Fruit fly (Drosophila melanogaster): ENCODE measurements around the gene CG4546.

The CG4546 gene

dm6 chr3R:15846234-15846633 is at the start of gene CG4546:
TSS of gene CG4546 (plus strand) at chr3R:15846534.
- no peak for TF ChIP-seq OdsH (GFP tag; optimal IDR thresholded peaks at IDR 0.05)
- TF ChIP-seq dsx (GFP tag; optimal IDR thresholded peaks at IDR 0.05; ENCODE audit: poor library complexity, severe bottlenecking) = no peak
- no peak for TF ChIP-seq Hr39 (GFP tag; optimal IDR thresholded peaks at IDR 0.05)
- no peak for TF ChIP-seq CG3032 (tag; optimal IDR thresholded peaks at IDR 0.05)
- TF ChIP-seq CG3919 (GFP tag; optimal IDR thresholded peaks at IDR 0.05) = no peak
- TF ChIP-seq eg (GFP tag; IDR thresholded peaks at IDR 0.05) = no peak
- no peak for TF ChIP-seq CG10669 (GFP tag; optimal IDR thresholded peaks at IDR 0.05)
- TF ChIP-seq CG8119 (GFP tag; IDR thresholded peaks at IDR 0.05) = no peak
- no peak for TF ChIP-seq CG11902 (GFP tag; optimal IDR thresholded peaks at IDR 0.05)
- TF ChIP-seq Eip93F (GFP tag; optimal IDR thresholded peaks at IDR 0.05) = no peak
- no peak for TF ChIP-seq CG9139 (GFP tag; optimal IDR thresholded peaks at IDR 0.05)
- TF ChIP-seq CG15336 (GFP tag; IDR thresholded peaks at IDR 0.05) = no peak
- no peak for TF ChIP-seq CG10631 (GFP tag; optimal IDR thresholded peaks at IDR 0.05)
- TF ChIP-seq Lpt (GFP tag; optimal IDR thresholded peaks at IDR 0.05) = no peak
- TF ChIP-seq Eip78C (GFP tag) = no peak
- no peak for TF ChIP-seq CG6854 (GFP tag; optimal IDR thresholded peaks at IDR 0.05)
- no peak for TF ChIP-seq achi (GFP tag; optimal IDR thresholded peaks at IDR 0.05)
- TF ChIP-seq Hr38 (GFP tag; optimal IDR thresholded peaks at IDR 0.05) = no peak

dm6 chr3R:15802006-15802405 is 44.3 kb upstream of the CG4546 start, which contains the start of gene CG9593:
TSS of gene CG9593 (plus strand) at chr3R:15802275.
- TF ChIP-seq dac (GFP tag; optimal IDR thresholded peaks at IDR 0.05) = no peak
- peak; percentile 10 for TF ChIP-seq Eip78C (GFP tag)
- TF ChIP-seq Blimp-1 (GFP tag; optimal IDR thresholded peaks at IDR 0.05) = no peak
- TF ChIP-seq fkh (GFP tag; optimal IDR thresholded peaks at IDR 0.05) = no peak
- no peak for TF ChIP-seq lz (GFP tag; optimal IDR thresholded peaks at IDR 0.05)
- no peak for TF ChIP-seq CG11294 (GFP tag; IDR thresholded peaks at IDR 0.05)
- TF ChIP-seq CG10669 (GFP tag; optimal IDR thresholded peaks at IDR 0.05) = no peak

- TF ChIP-seq CG7368 (GFP tag; optimal IDR thresholded peaks at IDR 0.05) (no peak), CG9139 (GFP tag; optimal IDR thresholded peaks at IDR 0.05) (no peak), CG34406 (GFP tag; optimal IDR thresholded peaks at IDR 0.05) (no peak), Sox14 (GFP tag; optimal IDR thresholded peaks at IDR 0.05) (peak; percentile 34), CG11294 (GFP tag; IDR thresholded peaks at IDR 0.05) (no peak), Smox (GFP tag; optimal IDR thresholded peaks at IDR 0.05) (no peak), lz (GFP tag; optimal IDR thresholded peaks at IDR 0.05) (peak; percentile 5), svp (GFP tag) (peak; percentile 70), Hr39 (GFP tag; optimal IDR thresholded peaks at IDR 0.05) (no peak), CG11762 (GFP tag; optimal IDR thresholded peaks at IDR 0.05; ENCODE audit: insufficient read depth) (no peak), fd85E (GFP tag; optimal IDR thresholded peaks at IDR 0.05) (no peak), cyc (GFP tag; optimal IDR thresholded peaks at IDR 0.05) (peak; percentile 12), Ets21C (GFP tag; optimal IDR thresholded peaks at IDR 0.05) (no peak), Lpt (GFP tag; optimal IDR thresholded peaks at IDR 0.05) (no peak), CG8319 (GFP tag; optimal IDR thresholded peaks at IDR 0.05) (no peak), achi (GFP tag; optimal IDR thresholded peaks at IDR 0.05) (no peak), Hr38 (GFP tag; optimal IDR thresholded peaks at IDR 0.05) (no peak), CG6808 (GFP tag; optimal IDR thresholded peaks at IDR 0.05) (no peak), CG11902 (GFP tag; optimal IDR thresholded peaks at IDR 0.05) (no peak), Sox102F (GFP tag; optimal IDR thresholded peaks at IDR 0.05) (no peak), CG3032 (tag; optimal IDR thresholded peaks at IDR 0.05) (peak; percentile 59), Blimp-1 (GFP tag; optimal IDR thresholded peaks at IDR 0.05) (no peak), CG10631 (GFP tag; optimal IDR thresholded peaks at IDR 0.05) (no peak), acj6 (GFP tag; optimal IDR thresholded peaks at IDR 0.05) (no peak), Gug (GFP tag; IDR thresholded peaks at IDR 0.05) (no peak), dsx (GFP tag; optimal IDR thresholded peaks at IDR 0.05; ENCODE audit: poor library complexity, severe bottlenecking) (peak; percentile 69), Sox15 (GFP tag; optimal IDR thresholded peaks at IDR 0.05) (no peak), Met (GFP tag; optimal IDR thresholded peaks at IDR 0.05) (no peak), CG4318 (GFP tag; optimal IDR thresholded peaks at IDR 0.05) (no peak), salr (GFP tag; optimal IDR thresholded peaks at IDR 0.05) (no peak), CG15336 (GFP tag; IDR thresholded peaks at IDR 0.05) (no peak), Eip75B (GFP tag; optimal IDR thresholded peaks at IDR 0.05) (peak; percentile 13), dac (GFP tag; optimal IDR thresholded peaks at IDR 0.05) (no peak), esn (GFP tag; optimal IDR thresholded peaks at IDR 0.05) (peak; percentile 19), CG31627 (GFP tag; optimal IDR thresholded peaks at IDR 0.05) (peak; percentile 22)
Observed at dm6 chr3R:15803502-15804461, 42.6 kb upstream of the CG4546 start, which contains the start of gene alpha-Man-IIb. TSS of gene alpha-Man-IIb (plus strand) at chr3R:15804248.

Data from whole organism, prepupa.